Worm (Caenorhabditis elegans): ENCODE data around the gene tmc-1.

DNA sequence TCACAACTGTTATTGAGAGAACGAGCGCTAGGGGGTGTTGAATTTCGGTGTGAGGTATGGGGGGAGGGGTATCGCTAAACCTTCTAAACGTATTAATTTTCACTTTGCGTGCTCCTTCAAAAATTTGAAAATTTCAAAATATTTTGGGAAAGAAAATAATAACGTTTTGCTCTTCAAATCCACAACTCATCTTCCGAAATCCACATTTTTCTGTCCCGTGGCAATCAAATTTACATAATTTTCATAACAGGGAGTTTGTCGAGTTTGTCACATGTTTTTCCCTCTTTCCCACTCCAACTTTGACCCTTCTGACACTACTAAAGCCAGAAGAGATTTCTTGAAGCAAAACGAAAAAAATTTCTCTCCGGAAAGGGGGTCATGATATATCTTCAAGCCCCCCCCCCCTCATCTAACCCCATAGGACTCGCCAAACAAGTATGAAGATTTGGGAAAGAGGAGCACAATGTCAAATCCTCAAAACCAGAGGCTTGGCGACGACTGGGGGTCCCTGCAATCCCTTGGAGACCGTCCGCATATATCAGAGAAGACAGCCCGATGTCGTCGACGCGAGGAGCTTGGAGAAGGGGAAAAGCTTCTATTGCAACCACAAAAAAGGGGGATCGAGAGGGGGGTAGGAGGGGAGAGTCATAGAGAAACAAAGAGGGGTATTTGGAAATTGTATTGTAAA, 19.4 kb downstream of the tmc-1 start:
- TF ChIP-seq R02D3.7 (tag; optimal IDR thresholded peaks at IDR 0.05) = no peak
- no peak for TF ChIP-seq nhr-28 (tag; optimal IDR thresholded peaks at IDR 0.05)
- no peak for TF ChIP-seq nhr-25 (tag; optimal IDR thresholded peaks at IDR 0.05)
- TF ChIP-seq skn-1 (tag; optimal IDR thresholded peaks at IDR 0.05) = no peak
- no peak for TF ChIP-seq fos-1 (tag; optimal IDR thresholded peaks at IDR 0.05)
- TF ChIP-seq nhr-11 (tag; optimal IDR thresholded peaks at IDR 0.05) = no peak
